Fruit fly (Drosophila melanogaster) whole organism, embryonic: ENCODE measurements around the gene Hip14.

Source experiments
- CG11504 ChIP-seq: fragments of 200-800 bp; sonication (Bioruptor generic); optimal IDR thresholded peaks from 3 replicates; lab custom pipeline; 2019; ENCODE audit warnings: missing biosample characterization, mild to moderate bottlenecking, missing genetic modification characterization, moderate library complexity
- CG12219 ChIP-seq: fragments of 200-800 bp; sonication (Bioruptor generic); optimal IDR thresholded peaks from 3 replicates; lab custom pipeline; 2018; ENCODE audit warnings: missing biosample characterization, mild to moderate bottlenecking, missing genetic modification characterization
- CG13424 ChIP-seq: fragments of 200-800 bp; sonication (Bioruptor generic); optimal IDR thresholded peaks from 2 replicates; lab custom pipeline; 2019; ENCODE audit warnings: missing biosample characterization, mild to moderate bottlenecking, missing genetic modification characterization, moderate library complexity
- CG15479 ChIP-seq: fragments of 200-800 bp; sonication (Bioruptor generic); optimal IDR thresholded peaks from 3 replicates; lab custom pipeline; 2019; ENCODE audit warnings: missing biosample characterization, mild to moderate bottlenecking, missing genetic modification characterization, moderate library complexity
- CG1602 ChIP-seq: fragments of 200-800 bp; sonication (Bioruptor generic); optimal IDR thresholded peaks from 3 replicates; lab custom pipeline; 2016; ENCODE audit warnings: missing biosample characterization, missing genetic modification characterization
- CG17568 ChIP-seq: fragments of 200-800 bp; sonication (Bioruptor generic); optimal IDR thresholded peaks from 2 replicates; lab custom pipeline; 2018; ENCODE audit warnings: missing biosample characterization, mild to moderate bottlenecking, missing genetic modification characterization, moderate library complexity
- CG17912 ChIP-seq: fragments of 200-800 bp; sonication (Bioruptor generic); optimal IDR thresholded peaks from 2 replicates; lab custom pipeline; 2018; ENCODE audit warnings: missing biosample characterization, mild to moderate bottlenecking, missing genetic modification characterization
- CG2120 ChIP-seq: fragments of 200-800 bp; sonication (Bioruptor generic); optimal IDR thresholded peaks from 3 replicates; lab custom pipeline; 2016; ENCODE audit warnings: missing biosample characterization, missing genetic modification characterization
- CG2678 ChIP-seq: fragments of 200-800 bp; sonication (Bioruptor generic); optimal IDR thresholded peaks from 3 replicates; lab custom pipeline; 2019; ENCODE audit warnings: missing biosample characterization, mild to moderate bottlenecking, missing genetic modification characterization, moderate library complexity
- CG2712 ChIP-seq: fragments of 200-800 bp; optimal IDR thresholded peaks from 3 replicates; lab custom pipeline; 2019; ENCODE audit warnings: missing biosample characterization, mild to moderate bottlenecking, missing genetic modification characterization, moderate library complexity
- CG30403 ChIP-seq: fragments of 200-800 bp; sonication (Bioruptor generic); optimal IDR thresholded peaks from 3 replicates; lab custom pipeline; 2016; ENCODE audit warnings: missing biosample characterization, missing genetic modification characterization
- CG31365 ChIP-seq: fragments of 200-800 bp; sonication (Bioruptor generic); optimal IDR thresholded peaks from 2 replicates; lab custom pipeline; 2018; ENCODE audit warnings: missing biosample characterization, mild to moderate bottlenecking, missing genetic modification characterization
- CG31388 ChIP-seq: fragments of 200-800 bp; sonication (Bioruptor generic); optimal IDR thresholded peaks from 2 replicates; lab custom pipeline; 2016; ENCODE audit warnings: missing biosample characterization, missing genetic modification characterization
- CG33213 ChIP-seq: fragments of 200-800 bp; sonication (Bioruptor generic); optimal IDR thresholded peaks from 3 replicates; lab custom pipeline; 2016; ENCODE audit warnings: missing biosample characterization, missing genetic modification characterization
- CG4404 ChIP-seq: fragments of 200-800 bp; sonication (Bioruptor generic); IDR thresholded peaks from 2 replicates; pipeline ENCODE4 v1.3.6; 2022; ENCODE audit warnings: missing biosample characterization, missing genetic modification characterization
- CG4854 ChIP-seq: fragments of 200-800 bp; sonication (Bioruptor generic); optimal IDR thresholded peaks from 2 replicates; lab custom pipeline; 2016; ENCODE audit warnings: missing biosample characterization, missing genetic modification characterization, inconsistent platforms
- CG6689 ChIP-seq: fragments of 200-800 bp; sonication (Bioruptor generic); IDR thresholded peaks from 2 replicates; pipeline ENCODE4 v1.3.6; 2022; ENCODE audit warnings: missing biosample characterization, missing genetic modification characterization
- CG7271 ChIP-seq: fragments of 200-800 bp; sonication (Bioruptor generic); optimal IDR thresholded peaks from 2 replicates; lab custom pipeline; 2018; ENCODE audit warnings: missing biosample characterization, mild to moderate bottlenecking, missing genetic modification characterization, moderate library complexity
- CG7556 ChIP-seq: fragments of 200-800 bp; sonication (Bioruptor generic); optimal IDR thresholded peaks from 2 replicates; lab custom pipeline; 2017; ENCODE audit warnings: missing biosample characterization, mild to moderate bottlenecking, missing genetic modification characterization
- CG8944 ChIP-seq: fragments of 200-800 bp; sonication (Bioruptor generic); optimal IDR thresholded peaks from 3 replicates; lab custom pipeline; 2016; ENCODE audit warnings: missing biosample characterization, missing genetic modification characterization
- Eip74EF ChIP-seq, 2 experiments: fragments of 200-800 bp in 1 of 2; fragments of >200 bp in 1 of 2; sonication (Bioruptor generic) in 1 of 2; optimal IDR thresholded peaks; 2 replicates each; lab custom pipeline; 2017 to 2019; ENCODE audit warnings: missing biosample characterization in 2 of 2, missing genetic modification characterization in 2 of 2, mild to moderate bottlenecking in 1 of 2, moderate library complexity in 1 of 2
- Ets65A ChIP-seq: fragments of 200-800 bp; sonication (Bioruptor generic); peaks from one replicate; lab custom pipeline; 2016; ENCODE audit warnings: missing biosample characterization, missing genetic modification characterization
- Hand ChIP-seq: fragments of 200-800 bp; sonication (Bioruptor generic); optimal IDR thresholded peaks from 2 replicates; lab custom pipeline; 2017; ENCODE audit warnings: mild to moderate bottlenecking, missing biosample characterization, missing genetic modification reagents, missing genetic modification characterization
- MTF-1 ChIP-seq: fragments of 200-800 bp; sonication (Bioruptor generic); optimal IDR thresholded peaks from 2 replicates; lab custom pipeline; 2018; ENCODE audit warnings: missing biosample characterization, mild to moderate bottlenecking, missing genetic modification characterization, borderline replicate concordance
- Myb ChIP-seq: fragments of 200-800 bp; sonication (Bioruptor generic); optimal IDR thresholded peaks from 2 replicates; lab custom pipeline; 2016; ENCODE audit warnings: missing biosample characterization, missing genetic modification characterization
- Oli ChIP-seq: fragments of 200-800 bp; sonication (Bioruptor generic); optimal IDR thresholded peaks from 2 replicates; lab custom pipeline; 2018; ENCODE audit warnings: missing biosample characterization, mild to moderate bottlenecking, missing genetic modification characterization, moderate library complexity
- Optix ChIP-seq: fragments of 200-800 bp; sonication (Bioruptor generic); IDR thresholded peaks from 3 replicates; pipeline ENCODE4 v1.3.6; 2022; ENCODE audit warnings: missing biosample characterization, missing genetic modification characterization
- PHDP ChIP-seq: fragments of 200-800 bp; sonication (Bioruptor generic); optimal IDR thresholded peaks from 3 replicates; lab custom pipeline; 2018; ENCODE audit warnings: missing biosample characterization, mild to moderate bottlenecking, missing genetic modification characterization, moderate library complexity
- Pdp1 ChIP-seq, 2 experiments: fragments of 200-800 bp; sonication (Bioruptor generic); optimal IDR thresholded peaks; 3 replicates each; lab custom pipeline; 2016; ENCODE audit warnings: missing biosample characterization in 2 of 2, missing genetic modification characterization in 2 of 2, mild to moderate bottlenecking in 1 of 2, moderate library complexity in 1 of 2
- Sox100B ChIP-seq: fragments of 200-800 bp; sonication (Bioruptor generic); optimal IDR thresholded peaks from 3 replicates; lab custom pipeline; 2018; ENCODE audit warnings: missing biosample characterization, mild to moderate bottlenecking, missing genetic modification characterization
- Sry-β ChIP-seq: fragments of 200-800 bp; sonication (Bioruptor generic); optimal IDR thresholded peaks from 2 replicates; lab custom pipeline; 2018; ENCODE audit warnings: missing biosample characterization, mild to moderate bottlenecking, missing genetic modification characterization, moderate library complexity
- Ssrp ChIP-seq: fragments of 200-800 bp; sonication (Bioruptor generic); optimal IDR thresholded peaks from 2 replicates; lab custom pipeline; 2018; ENCODE audit warnings: missing biosample characterization, mild to moderate bottlenecking, missing genetic modification characterization, moderate library complexity
- bsh ChIP-seq, 2 experiments: fragments of 200-800 bp; sonication (Bioruptor generic); optimal IDR thresholded peaks; 2 replicates each; lab custom pipeline; 2017 to 2018; ENCODE audit warnings: mild to moderate bottlenecking in 2 of 2, missing biosample characterization in 2 of 2, missing genetic modification characterization in 2 of 2, moderate library complexity in 1 of 2
- crol ChIP-seq: fragments of 200-800 bp; sonication (Bioruptor generic); IDR thresholded peaks from 2 replicates; pipeline ENCODE4 v1.3.6; 2022; ENCODE audit warnings: missing biosample characterization, missing genetic modification characterization
- dmrt99B ChIP-seq: fragments of 200-800 bp; sonication (Bioruptor generic); optimal IDR thresholded peaks from 2 replicates; lab custom pipeline; 2018; ENCODE audit warnings: missing biosample characterization, mild to moderate bottlenecking, missing genetic modification characterization, moderate library complexity
- hb ChIP-seq: fragments of 200-800 bp; sonication (Bioruptor generic); IDR thresholded peaks from 3 replicates; pipeline ENCODE4 v1.3.6; 2022; ENCODE audit warnings: missing biosample characterization, missing genetic modification characterization; ENCODE audit not compliant: partially characterized antibody
- insv ChIP-seq, 2 experiments: fragments of 200-800 bp; sonication (Bioruptor generic); optimal IDR thresholded peaks; 3 replicates each; lab custom pipeline; 2016 to 2018; ENCODE audit warnings: missing biosample characterization in 2 of 2, missing genetic modification characterization in 2 of 2
- mld ChIP-seq: fragments of 200-800 bp; sonication (Bioruptor generic); IDR thresholded peaks from 3 replicates; pipeline ENCODE4 v1.3.6; 2022; ENCODE audit warnings: missing biosample characterization, missing genetic modification characterization; ENCODE audit not compliant: partially characterized antibody
- org-1 ChIP-seq: fragments of 200-800 bp; sonication (Bioruptor generic); optimal IDR thresholded peaks from 2 replicates; lab custom pipeline; 2017; ENCODE audit warnings: missing biosample characterization, missing genetic modification characterization
- otp ChIP-seq: fragments of 200-800 bp; sonication (Bioruptor generic); IDR thresholded peaks from 3 replicates; pipeline ENCODE4, ENCODE4 v1.3.6; 2022; ENCODE audit warnings: missing biosample characterization, missing genetic modification characterization
- pan ChIP-seq, 4 experiments: fragments of >200 bp in 3 of 4; fragments of 200-800 bp in 1 of 4; sonication (Bioruptor generic) in 1 of 4; optimal IDR thresholded peaks in 3 of 4; IDR thresholded peaks in 1 of 4; 2 replicates each; pipeline versions ENCODE4 v1.3.6 to Lab custom; 2017 to 2022; ENCODE audit warnings: missing biosample characterization in 2 of 4, missing genetic modification characterization in 2 of 4, mixed read lengths in 1 of 4
- phol ChIP-seq: fragments of 200-800 bp; sonication (Bioruptor generic); optimal IDR thresholded peaks from 3 replicates; lab custom pipeline; 2018; ENCODE audit warnings: missing biosample characterization, mild to moderate bottlenecking, missing genetic modification characterization, moderate library complexity
- run ChIP-seq: fragments of 200-800 bp; sonication (Bioruptor generic); optimal IDR thresholded peaks from 3 replicates; lab custom pipeline; 2018; ENCODE audit warnings: missing biosample characterization, mild to moderate bottlenecking, missing genetic modification characterization
- stc ChIP-seq: fragments of 200-800 bp; sonication (Bioruptor generic); IDR thresholded peaks from 2 replicates; pipeline ENCODE4 v1.3.6; 2022; ENCODE audit warnings: missing biosample characterization, missing genetic modification characterization
- tin ChIP-seq: fragments of 200-800 bp; sonication (Bioruptor generic); optimal IDR thresholded peaks from 3 replicates; lab custom pipeline; 2016; ENCODE audit warnings: missing biosample characterization, missing genetic modification characterization
- tio ChIP-seq: fragments of 200-800 bp; sonication (Bioruptor generic); optimal IDR thresholded peaks from 2 replicates; lab custom pipeline; 2017; ENCODE audit warnings: missing biosample characterization, missing genetic modification characterization, inconsistent platforms
- tna ChIP-seq: fragments of 200-800 bp; sonication (Bioruptor generic); IDR thresholded peaks from 2 replicates; pipeline ENCODE4 v1.3.6; 2022; ENCODE audit warnings: missing biosample characterization, missing genetic modification characterization; ENCODE audit not compliant: partially characterized antibody

Gene Hip14

DNA sequence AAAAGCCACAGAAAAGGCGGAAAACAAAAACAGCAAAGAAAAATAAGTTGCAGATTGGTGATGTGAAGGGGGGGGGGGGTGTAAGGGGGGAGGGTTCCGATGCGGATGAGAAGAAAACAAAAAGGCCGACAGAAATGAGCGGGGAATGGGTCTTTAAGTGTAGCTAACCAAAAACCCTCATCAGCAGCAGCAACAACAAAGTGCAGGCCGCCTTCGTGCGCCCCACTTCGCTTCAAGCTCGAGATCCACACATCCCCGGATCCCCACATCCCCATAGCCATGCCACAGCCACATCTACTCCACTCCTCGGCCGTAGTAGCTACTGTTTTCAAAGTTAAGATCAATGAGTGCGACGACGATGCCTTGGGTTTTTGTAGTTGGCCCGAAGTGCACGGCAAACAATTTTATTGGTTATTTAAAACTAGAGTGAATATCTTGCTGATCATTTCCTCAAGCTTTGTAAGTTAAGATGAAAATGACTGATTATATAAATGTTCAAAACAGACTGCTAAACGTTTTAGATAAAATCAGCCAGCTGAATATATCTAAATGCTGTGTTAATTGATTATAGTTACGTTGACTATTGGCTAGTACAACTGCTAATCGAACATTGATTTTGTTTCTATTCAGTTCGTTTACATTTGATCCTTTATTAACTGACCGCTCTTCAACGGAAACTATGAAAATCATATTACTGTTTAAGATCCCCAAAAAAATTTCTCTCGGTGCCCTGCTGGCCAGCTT, 36.4 kb downstream of the Hip14 start (continued):
- TF ChIP-seq Sox100B (GFP tag; lab: Kevin White, UChicago): peak; percentile 31
- TF ChIP-seq CG31365 (tag; lab: Kevin White, UChicago): no peak
- no peak for TF ChIP-seq Eip74EF (GFP tag; optimal IDR thresholded peaks at IDR 0.05; lab: Kevin White, UChicago)
- peak; percentile 31 for TF ChIP-seq CG2678
- no peak for TF ChIP-seq Hand (GFP tag; lab: Kevin White, UChicago)
- TF ChIP-seq stc: no peak
- TF ChIP-seq CG11504: peak; percentile 40
- TF ChIP-seq CG15479: no peak
- peak; percentile 12 for TF ChIP-seq tin (GFP tag; lab: Kevin White, UChicago)
- TF ChIP-seq CG31388 (GFP tag; lab: Kevin White, UChicago): no peak
- no peak for TF ChIP-seq CG12219 (GFP tag; lab: Kevin White, UChicago)
- no peak for TF ChIP-seq pan (optimal IDR thresholded peaks at IDR 0.05; lab: Kevin White, UChicago)
- TF ChIP-seq pan (GFP tag; optimal IDR thresholded peaks at IDR 0.05 in 1 of 2, IDR thresholded peaks at IDR 0.05 in 1 of 2): no peak
- TF ChIP-seq CG2712 (tag; lab: Kevin White, UChicago): peak; percentile 42
- TF ChIP-seq CG4854 (GFP tag; lab: Kevin White, UChicago): no peak
- no peak for TF ChIP-seq mld (GFP tag; lab: Robert Waterston, UW)
- TF ChIP-seq Oli (tag; lab: Kevin White, UChicago): peak; percentile 31
- TF ChIP-seq tio (GFP tag; lab: Kevin White, UChicago): peak; percentile 13
- TF ChIP-seq Optix (GFP tag; lab: Robert Waterston, UW): no peak
- 0 out of 2 replicates have a peak, but pooled peaks have one; percentile 17 for TF ChIP-seq CG6689 (GFP tag; lab: Robert Waterston, UW)
- TF ChIP-seq CG1602: no peak
- no peak for TF ChIP-seq CG4404 (GFP tag; lab: Robert Waterston, UW)
- no peak for TF ChIP-seq run
- no peak for TF ChIP-seq CG33213
- no peak for TF ChIP-seq CG17912 (GFP tag; lab: Kevin White, UChicago)
- peak in 1 of 2 experiments; percentile 38 for TF ChIP-seq Pdp1 (GFP tag; optimal IDR thresholded peaks at IDR 0.05; lab: Kevin White, UChicago)
- TF ChIP-seq hb (GFP tag; lab: Robert Waterston, UW): no peak
- TF ChIP-seq CG17568 (GFP tag; lab: Kevin White, UChicago): no peak
- TF ChIP-seq Sry-β (GFP tag; lab: Kevin White, UChicago): no peak
- TF ChIP-seq dmrt99B: peak; percentile 27
- TF ChIP-seq otp (GFP tag; lab: Robert Waterston, UW): no peak
- TF ChIP-seq CG7556: peak; percentile 6
- peak in 1 of 2 experiments; percentile 8 for TF ChIP-seq bsh (GFP tag; optimal IDR thresholded peaks at IDR 0.05; lab: Kevin White, UChicago)
- TF ChIP-seq Ets65A (GFP tag; lab: Kevin White, UChicago): peak; percentile 87
- peak; percentile 5 for TF ChIP-seq org-1 (GFP tag; lab: Kevin White, UChicago)
- no peak for TF ChIP-seq PHDP (tag; lab: Kevin White, UChicago)
- TF ChIP-seq CG13424 (tag; lab: Kevin White, UChicago): peak; percentile 10
- TF ChIP-seq MTF-1 (GFP tag; lab: Kevin White, UChicago): no peak
- TF ChIP-seq CG2120 (GFP tag; lab: Kevin White, UChicago): no peak
- no peak for TF ChIP-seq tna (GFP tag; lab: Robert Waterston, UW)
- peak; percentile 48 for TF ChIP-seq phol (tag; lab: Kevin White, UChicago)
- no peak for TF ChIP-seq CG7271 (tag; lab: Kevin White, UChicago)
- no peak for TF ChIP-seq insv (GFP tag; optimal IDR thresholded peaks at IDR 0.05; lab: Kevin White, UChicago)
- TF ChIP-seq Myb (GFP tag; lab: Kevin White, UChicago): peak; percentile 13
- no peak for TF ChIP-seq CG8944
- TF ChIP-seq Ssrp: peak; percentile 13
- TF ChIP-seq crol (GFP tag; lab: Robert Waterston, UW): peak; percentile 77
- TF ChIP-seq CG30403 (GFP tag; lab: Kevin White, UChicago): peak; percentile 17
